Fruit fly (Drosophila melanogaster): ENCODE data around the gene Mer.

- no peak for TF ChIP-seq CG10348 (GFP tag; IDR thresholded peaks at IDR 0.05)
- TF ChIP-seq Ets98B (GFP tag; IDR thresholded peaks at IDR 0.05): no peak
- TF ChIP-seq CG15710 (tag; optimal IDR thresholded peaks at IDR 0.05): no peak
- no peak for TF ChIP-seq CG13204 (GFP tag; optimal IDR thresholded peaks at IDR 0.05)
- TF ChIP-seq fd96Ca (GFP tag; IDR thresholded peaks at IDR 0.05): no peak
- TF ChIP-seq CG17806 (tag; optimal IDR thresholded peaks at IDR 0.05): no peak
- TF ChIP-seq CG12605 (GFP tag; IDR thresholded peaks at IDR 0.05): no peak
- TF ChIP-seq CG8159 (tag; optimal IDR thresholded peaks at IDR 0.05): no peak
- no peak for TF ChIP-seq EcR (GFP tag; optimal IDR thresholded peaks at IDR 0.05)
- TF ChIP-seq Pif1A (GFP tag; optimal IDR thresholded peaks at IDR 0.05): no peak
- TF ChIP-seq rn (GFP tag; IDR thresholded peaks at IDR 0.05): no peak
Observed at dm6 chrX:19711936-19712335, 18.6 kb upstream of the Mer start.
